Worm (Caenorhabditis elegans): ENCODE measurements around the gene K09E2.3.

- TF ChIP-seq him-1 (tag; optimal IDR thresholded peaks at IDR 0.05) (no peak), dao-5 (tag; optimal IDR thresholded peaks at IDR 0.05) (no peak)
Observed at ce11 chrX:8716822-8717221, 43.9 kb downstream of the K09E2.3 start, which contains the start of gene F53A9.7.
